Worm (Caenorhabditis elegans) whole organism, L2 larva: ENCODE results near the gene B0334.13.

Source experiments
- C34F6.9 ChIP-seq: fragments of 150-350 bp; optimal IDR thresholded peaks from 2 replicates; lab custom pipeline; 2014; ENCODE audit warnings: missing biosample characterization, missing genetic modification characterization
- F13H6.1 ChIP-seq: sonication (generic microtip); optimal IDR thresholded peaks from 2 replicates; lab custom pipeline; 2016; ENCODE audit warnings: missing genetic modification characterization, missing compliant biosample characterization
- R02D3.7 ChIP-seq: fragments of 150-350 bp; optimal IDR thresholded peaks from 2 replicates; lab custom pipeline; 2014; ENCODE audit warnings: missing biosample characterization, missing genetic modification characterization
- Y55F3AM.14 ChIP-seq: fragments of 200-800 bp; sonication (Bioruptor generic); optimal IDR thresholded peaks from 2 replicates; lab custom pipeline; 2018; ENCODE audit warnings: mild to moderate bottlenecking, missing genetic modification characterization, missing compliant biosample characterization
- ZK546.5 ChIP-seq: sonication (generic microtip); optimal IDR thresholded peaks from 2 replicates; lab custom pipeline; 2017; ENCODE audit warnings: missing biosample characterization, missing genetic modification characterization
- alr-1 ChIP-seq: fragments of 150-350 bp; optimal IDR thresholded peaks from 2 replicates; lab custom pipeline; 2014; ENCODE audit warnings: missing biosample characterization, missing genetic modification characterization
- aly-2 ChIP-seq: fragments of 150-350 bp; optimal IDR thresholded peaks from 2 replicates; lab custom pipeline; 2014; ENCODE audit warnings: missing biosample characterization, missing genetic modification characterization
- ama-1 ChIP-seq: fragments of 150-350 bp; optimal IDR thresholded peaks from 2 replicates; lab custom pipeline; 2018; ENCODE audit warnings: inconsistent platforms
- blmp-1 ChIP-seq: sonication (generic microtip); optimal IDR thresholded peaks from 2 replicates; lab custom pipeline; 2017; ENCODE audit warnings: missing genetic modification characterization, mild to moderate bottlenecking, missing compliant biosample characterization, antibody characterized with exemption, moderate library complexity; ENCODE audit not compliant: insufficient read depth
- ceh-16 ChIP-seq: fragments of 150-350 bp; optimal IDR thresholded peaks from 2 replicates; lab custom pipeline; 2014; ENCODE audit warnings: missing biosample characterization, missing genetic modification characterization
- ceh-82 ChIP-seq: fragments of 150-350 bp; optimal IDR thresholded peaks from 2 replicates; lab custom pipeline; 2014; ENCODE audit warnings: missing biosample characterization, missing genetic modification characterization
- crh-2 ChIP-seq: sonication (generic microtip); optimal IDR thresholded peaks from 2 replicates; lab custom pipeline; 2017; ENCODE audit warnings: missing biosample characterization, missing genetic modification characterization
- egl-27 ChIP-seq: sonication (generic microtip); optimal IDR thresholded peaks from 3 replicates; lab custom pipeline; 2017; ENCODE audit warnings: missing biosample characterization, missing genetic modification reagents, missing genetic modification characterization
- elt-1 ChIP-seq: fragments of 150-350 bp; optimal IDR thresholded peaks from 2 replicates; lab custom pipeline; 2014; ENCODE audit warnings: missing biosample characterization, missing genetic modification characterization
- elt-3 ChIP-seq: sonication (generic microtip); optimal IDR thresholded peaks from 2 replicates; lab custom pipeline; 2017; ENCODE audit warnings: missing biosample characterization, missing genetic modification characterization
- fos-1 ChIP-seq: fragments of 150-350 bp; optimal IDR thresholded peaks from 2 replicates; lab custom pipeline; 2014; ENCODE audit warnings: missing biosample characterization, missing genetic modification characterization
- gmeb-1 ChIP-seq: fragments of 150-350 bp; optimal IDR thresholded peaks from 2 replicates; lab custom pipeline; 2014; ENCODE audit warnings: missing biosample characterization, missing genetic modification characterization
- lin-11 ChIP-seq: fragments of 150-350 bp; sonication (generic microtip); optimal IDR thresholded peaks from 2 replicates; lab custom pipeline; 2014; ENCODE audit warnings: missing biosample characterization, missing genetic modification characterization, inconsistent platforms, mixed read lengths
- lin-13 ChIP-seq: fragments of 150-350 bp; optimal IDR thresholded peaks from 2 replicates; lab custom pipeline; 2014; ENCODE audit warnings: missing biosample characterization, missing genetic modification reagents, missing genetic modification characterization
- lin-39 ChIP-seq: fragments of 150-350 bp; optimal IDR thresholded peaks from 2 replicates; lab custom pipeline; 2014; ENCODE audit warnings: missing biosample characterization, missing genetic modification reagents, missing genetic modification characterization
- lsy-2 ChIP-seq, 2 experiments: fragments of 150-350 bp in 1 of 2; sonication (generic microtip) in 1 of 2; optimal IDR thresholded peaks; 2 replicates each; lab custom pipeline; 2014 to 2017; ENCODE audit warnings: missing biosample characterization in 2 of 2, missing genetic modification characterization in 2 of 2
- mab-5 ChIP-seq: fragments of 150-350 bp; optimal IDR thresholded peaks from 2 replicates; lab custom pipeline; 2014; ENCODE audit warnings: missing biosample characterization, missing genetic modification characterization
- mbf-1 ChIP-seq: sonication (generic microtip); optimal IDR thresholded peaks from 2 replicates; lab custom pipeline; 2017; ENCODE audit warnings: missing biosample characterization, missing genetic modification characterization
- mdl-1 ChIP-seq, 2 experiments: fragments of 150-350 bp in 1 of 2; sonication (generic microtip) in 1 of 2; optimal IDR thresholded peaks; 2 replicates each; lab custom pipeline; 2017; ENCODE audit warnings: missing biosample characterization in 2 of 2, missing genetic modification characterization in 2 of 2
- nhr-10 ChIP-seq: sonication (generic microtip); optimal IDR thresholded peaks from 2 replicates; lab custom pipeline; 2017; ENCODE audit warnings: missing biosample characterization, missing genetic modification characterization
- nhr-11 ChIP-seq: fragments of 150-350 bp; optimal IDR thresholded peaks from 2 replicates; lab custom pipeline; 2014; ENCODE audit warnings: missing biosample characterization, missing genetic modification characterization
- nhr-129 ChIP-seq: fragments of 150-350 bp; optimal IDR thresholded peaks from 2 replicates; lab custom pipeline; 2014; ENCODE audit warnings: missing biosample characterization, missing genetic modification characterization
- nhr-21 ChIP-seq: fragments of 150-350 bp; optimal IDR thresholded peaks from 2 replicates; lab custom pipeline; 2014; ENCODE audit warnings: missing biosample characterization, missing genetic modification characterization
- nhr-23 ChIP-seq: fragments of 150-350 bp; optimal IDR thresholded peaks from 2 replicates; lab custom pipeline; 2014; ENCODE audit warnings: missing biosample characterization, missing genetic modification reagents, missing genetic modification characterization
- nhr-237 ChIP-seq: fragments of 150-350 bp; optimal IDR thresholded peaks from 2 replicates; lab custom pipeline; 2014; ENCODE audit warnings: missing biosample characterization, missing genetic modification characterization
- nhr-25 ChIP-seq: fragments of 150-350 bp; sonication (generic microtip); optimal IDR thresholded peaks from 3 replicates; lab custom pipeline; 2014; ENCODE audit warnings: missing biosample characterization, missing genetic modification characterization
- nhr-6 ChIP-seq: fragments of 150-350 bp; optimal IDR thresholded peaks from 2 replicates; lab custom pipeline; 2014; ENCODE audit warnings: missing biosample characterization, missing genetic modification characterization
- peb-1 ChIP-seq: fragments of 150-350 bp; optimal IDR thresholded peaks from 2 replicates; lab custom pipeline; 2014; ENCODE audit warnings: missing biosample characterization, missing genetic modification characterization
- sem-4 ChIP-seq: fragments of 150-350 bp; optimal IDR thresholded peaks from 2 replicates; lab custom pipeline; 2014; ENCODE audit warnings: missing biosample characterization, missing genetic modification reagents, missing genetic modification characterization
- skn-1 ChIP-seq: sonication (generic microtip); optimal IDR thresholded peaks from 2 replicates; lab custom pipeline; 2017; ENCODE audit warnings: missing biosample characterization, missing genetic modification characterization
- sma-3 ChIP-seq: sonication (generic microtip); optimal IDR thresholded peaks from 2 replicates; lab custom pipeline; 2016; ENCODE audit warnings: missing genetic modification reagents, missing genetic modification characterization, missing compliant biosample characterization
- sma-9 ChIP-seq, 2 experiments: fragments of 150-350 bp in 1 of 2; sonication (generic microtip) in 1 of 2; optimal IDR thresholded peaks; 2 replicates each; lab custom pipeline; 2014 to 2016; ENCODE audit warnings: missing genetic modification characterization in 2 of 2, mild to moderate bottlenecking in 1 of 2, missing biosample characterization in 1 of 2, missing compliant biosample characterization in 1 of 2, missing genetic modification reagents in 1 of 2, moderate library complexity in 1 of 2
- unc-55 ChIP-seq: fragments of 150-350 bp; sonication (generic microtip); optimal IDR thresholded peaks from 3 replicates; lab custom pipeline; 2014; ENCODE audit warnings: missing biosample characterization, missing genetic modification reagents, missing genetic modification characterization
- unc-62 ChIP-seq: fragments of 150-350 bp; optimal IDR thresholded peaks from 2 replicates; lab custom pipeline; 2014; ENCODE audit warnings: missing biosample characterization, missing genetic modification reagents, missing genetic modification characterization
- zag-1 ChIP-seq: fragments of 150-350 bp; optimal IDR thresholded peaks from 2 replicates; lab custom pipeline; 2014; ENCODE audit warnings: missing biosample characterization, missing genetic modification characterization
- ztf-1 ChIP-seq: fragments of 200-800 bp; sonication (Bioruptor generic); conservative IDR thresholded peaks from 2 replicates; pipeline ENCODE4 v1.3.6; 2022; ENCODE audit warnings: missing genetic modification characterization, missing compliant biosample characterization
- ztf-4 ChIP-seq: fragments of 150-350 bp; optimal IDR thresholded peaks from 2 replicates; lab custom pipeline; 2014; ENCODE audit warnings: missing biosample characterization, missing genetic modification characterization

The B0334.13 gene

ce11 chrII:11467541-11467940 is 20.6 kb upstream of the B0334.13 start, which contains the start of gene klp-17:
Gene klp-17, minus strand, starts transcription at chrII:11467641.
- TF ChIP-seq elt-3 (tag; lab: Kevin White, UChicago), result no peak
- no peak for TF ChIP-seq F13H6.1 (tag; lab: Kevin White, UChicago)
- TF ChIP-seq alr-1 (tag; lab: Kevin White, UChicago), result no peak
- TF ChIP-seq, all 48 proteins: peak for 0

- TF ChIP-seq sma-3 (GFP tag; lab: Kevin White, UChicago) (no peak), nhr-23 (tag; lab: Kevin White, UChicago) (no peak), crh-2 (peak; percentile 40), ZK546.5 (no peak), aly-2 (tag; lab: Kevin White, UChicago) (no peak), alr-1 (tag; lab: Kevin White, UChicago) (no peak), lin-13 (GFP tag; lab: Kevin White, UChicago) (no peak), zag-1 (no peak), sem-4 (tag; lab: Kevin White, UChicago) (no peak), C34F6.9 (peak; percentile 21), mab-5 (tag; lab: Kevin White, UChicago) (no peak), sma-9 (GFP tag; optimal IDR thresholded peaks at IDR 0.05; lab: Kevin White, UChicago) (peak; percentile 17), sma-9 (tag; optimal IDR thresholded peaks at IDR 0.05; lab: Kevin White, UChicago) (no peak), nhr-237 (tag; lab: Kevin White, UChicago) (no peak), nhr-10 (tag; lab: Kevin White, UChicago) (no peak), mbf-1 (no peak), mdl-1 (tag; optimal IDR thresholded peaks at IDR 0.05; lab: Kevin White, UChicago) (no peak), blmp-1 (no peak), elt-1 (no peak), lsy-2 (tag; optimal IDR thresholded peaks at IDR 0.05; lab: Kevin White, UChicago) (peak in 1 of 2 experiments; percentile 14), fos-1 (tag; lab: Kevin White, UChicago) (peak; percentile 58), skn-1 (tag; lab: Kevin White, UChicago) (no peak), peb-1 (tag; lab: Kevin White, UChicago) (no peak), nhr-21 (no peak)
Observed at ce11 chrII:11469574-11470108, 18.5 kb upstream of the B0334.13 start, which contains the start of gene cisd-1. Gene cisd-1, minus strand, starts transcription at chrII:11469624.

- TF ChIP-seq nhr-10 (tag; lab: Kevin White, UChicago) (no peak), fos-1 (tag; lab: Kevin White, UChicago) (no peak), lin-11 (tag; lab: Kevin White, UChicago) (no peak), mbf-1 (no peak), unc-62 (no peak), nhr-11 (tag; lab: Kevin White, UChicago) (no peak), alr-1 (tag; lab: Kevin White, UChicago) (no peak), ZK546.5 (no peak), R02D3.7 (tag; lab: Kevin White, UChicago) (no peak), nhr-21 (no peak), lin-39 (no peak), ceh-82 (tag; lab: Kevin White, UChicago) (no peak), nhr-25 (tag; lab: Kevin White, UChicago) (no peak), unc-55 (GFP tag; lab: Kevin White, UChicago) (no peak), ztf-1 (GFP tag; lab: Robert Waterston, UW) (no peak), lin-13 (GFP tag; lab: Kevin White, UChicago) (no peak), sma-9 (GFP tag; optimal IDR thresholded peaks at IDR 0.05; lab: Kevin White, UChicago) (no peak), sma-9 (tag; optimal IDR thresholded peaks at IDR 0.05; lab: Kevin White, UChicago) (no peak)
Observed at ce11 chrII:11471916-11472315, 16.2 kb upstream of the B0334.13 start, which contains the start of gene mfn-1. Gene mfn-1, minus strand, starts transcription at chrII:11472016.

ce11 chrII:11472542-11472941 is 15.6 kb upstream of the B0334.13 start:
- TF ChIP-seq nhr-237 (tag; lab: Kevin White, UChicago) (no peak), peb-1 (tag; lab: Kevin White, UChicago) (no peak), mdl-1 (tag; optimal IDR thresholded peaks at IDR 0.05; lab: Kevin White, UChicago) (peak in 1 of 2 experiments; percentile 55), nhr-10 (tag; lab: Kevin White, UChicago) (no peak), nhr-6 (no peak), nhr-25 (tag; lab: Kevin White, UChicago) (peak; percentile 62), unc-55 (GFP tag; lab: Kevin White, UChicago) (no peak), sma-9 (GFP tag; optimal IDR thresholded peaks at IDR 0.05; lab: Kevin White, UChicago) (peak; percentile 80), sma-9 (tag; optimal IDR thresholded peaks at IDR 0.05; lab: Kevin White, UChicago) (no peak), ztf-4 (tag; lab: Kevin White, UChicago) (no peak), F13H6.1 (tag; lab: Kevin White, UChicago) (no peak), mab-5 (tag; lab: Kevin White, UChicago) (no peak), ZK546.5 (no peak), crh-2 (peak; percentile 42), blmp-1 (peak; percentile 95), ama-1 (lab: Kevin White, UChicago) (no peak), lin-11 (tag; lab: Kevin White, UChicago) (no peak), gmeb-1 (tag; lab: Kevin White, UChicago) (peak; percentile 25), ztf-1 (GFP tag; lab: Robert Waterston, UW) (no peak), lin-13 (GFP tag; lab: Kevin White, UChicago) (no peak), unc-62 (no peak), egl-27 (no peak), mbf-1 (no peak), nhr-129 (tag; lab: Kevin White, UChicago) (peak; percentile 36), ceh-16 (tag; lab: Kevin White, UChicago) (no peak), nhr-21 (peak; percentile 79), zag-1 (no peak), aly-2 (tag; lab: Kevin White, UChicago) (no peak), Y55F3AM.14 (GFP tag; lab: Kevin White, UChicago) (no peak), sma-3 (GFP tag; lab: Kevin White, UChicago) (peak; percentile 53), lsy-2 (tag; optimal IDR thresholded peaks at IDR 0.05; lab: Kevin White, UChicago) (peak in 1 of 2 experiments; percentile 23), elt-1 (no peak)
